Worm (Caenorhabditis elegans) whole organism, L1 larva: ENCODE data around the gene apl-1.
A peak's percentile ranks its signal among the peaks of the same experiment; 100 is the strongest.

Experiments used
- C04F5.9 ChIP-seq: sonication (generic microtip); optimal IDR thresholded peaks from 2 replicates; lab custom pipeline; 2016; ENCODE audit warnings: missing genetic modification characterization, missing compliant biosample characterization
- alr-1 ChIP-seq: fragments of 200-800 bp; sonication (Bioruptor generic); optimal IDR thresholded peaks from 2 replicates; lab custom pipeline; 2018; ENCODE audit warnings: borderline replicate concordance, mild to moderate bottlenecking, missing genetic modification characterization, missing compliant biosample characterization
- ama-1 ChIP-seq: fragments of 150-350 bp; optimal IDR thresholded peaks from 2 replicates; lab custom pipeline; 2014
- blmp-1 ChIP-seq: fragments of 150-350 bp; optimal IDR thresholded peaks from 2 replicates; lab custom pipeline; 2014; ENCODE audit warnings: missing biosample characterization, missing genetic modification characterization
- ceh-63 ChIP-seq: fragments of 200-800 bp; sonication (Bioruptor generic); optimal IDR thresholded peaks from 2 replicates; lab custom pipeline; 2018; ENCODE audit warnings: mild to moderate bottlenecking, missing genetic modification characterization, missing compliant biosample characterization
- dsc-1 ChIP-seq: sonication (generic microtip); optimal IDR thresholded peaks from 2 replicates; lab custom pipeline; 2016; ENCODE audit warnings: mild to moderate bottlenecking, missing genetic modification characterization, missing compliant biosample characterization
- efl-1 ChIP-seq, 4 experiments: fragments of 150-350 bp; optimal IDR thresholded peaks in 3 of 4; peaks in 1 of 4; 1 replicate in 1 of 4; 2 replicates in 3 of 4; lab custom pipeline; 2014; ENCODE audit warnings: missing biosample characterization in 2 of 4, missing genetic modification characterization in 2 of 4, missing genetic modification reagents in 2 of 4
- efl-3 ChIP-seq: fragments of 200-800 bp; sonication (Bioruptor generic); optimal IDR thresholded peaks from 2 replicates; lab custom pipeline; 2018; ENCODE audit warnings: mild to moderate bottlenecking, missing genetic modification characterization, missing compliant biosample characterization
- egl-13 ChIP-seq: sonication (generic microtip); optimal IDR thresholded peaks from 2 replicates; lab custom pipeline; 2016; ENCODE audit warnings: missing genotype, missing genetic modification reagents, missing genetic modification characterization, missing compliant biosample characterization
- egl-27 ChIP-seq, 2 experiments: fragments of 150-350 bp in 1 of 2; sonication (generic microtip); optimal IDR thresholded peaks; 3 replicates each; lab custom pipeline; 2017 to 2018; ENCODE audit warnings: missing biosample characterization in 2 of 2, missing genetic modification characterization in 2 of 2, missing genetic modification reagents in 2 of 2
- elt-3 ChIP-seq, 6 experiments: fragments of 150-350 bp in 1 of 6; sonication (generic microtip); optimal IDR thresholded peaks; 2 replicates each; lab custom pipeline; 2017 to 2018; ENCODE audit warnings: missing biosample characterization in 6 of 6, missing genetic modification characterization in 6 of 6, inconsistent platforms in 1 of 6
- fkh-10 ChIP-seq: sonication (generic microtip); optimal IDR thresholded peaks from 2 replicates; lab custom pipeline; 2017; ENCODE audit warnings: missing biosample characterization, missing genetic modification reagents, missing genetic modification characterization
- fkh-4 ChIP-seq: sonication (generic microtip); optimal IDR thresholded peaks from 2 replicates; lab custom pipeline; 2016; ENCODE audit warnings: missing compliant biosample characterization, missing genetic modification characterization, borderline replicate concordance
- fkh-8 ChIP-seq: sonication (generic microtip); optimal IDR thresholded peaks from 2 replicates; lab custom pipeline; 2016; ENCODE audit warnings: mild to moderate bottlenecking, missing genetic modification characterization, missing compliant biosample characterization
- grh-1 ChIP-seq: fragments of 200-800 bp; sonication (Bioruptor generic); IDR thresholded peaks from 2 replicates; pipeline ENCODE4 v1.3.6; 2022; ENCODE audit warnings: missing genetic modification reagents, missing genetic modification characterization, missing compliant biosample characterization
- irx-1 ChIP-seq: sonication (generic microtip); optimal IDR thresholded peaks from 2 replicates; lab custom pipeline; 2016; ENCODE audit warnings: missing genetic modification characterization, missing compliant biosample characterization
- isw-1 ChIP-seq: fragments of 200-800 bp; sonication (Bioruptor generic); IDR thresholded peaks from 2 replicates; pipeline ENCODE4 v1.3.6; 2022; ENCODE audit warnings: missing genetic modification characterization, missing compliant biosample characterization
- lin-14 ChIP-seq: fragments of 200-800 bp; sonication (Bioruptor generic); optimal IDR thresholded peaks from 2 replicates; lab custom pipeline; 2018; ENCODE audit warnings: mild to moderate bottlenecking, missing genetic modification characterization, moderate library complexity, missing compliant biosample characterization
- lin-39 ChIP-seq: fragments of 150-350 bp; optimal IDR thresholded peaks from 2 replicates; lab custom pipeline; 2014; ENCODE audit warnings: missing biosample characterization, missing genetic modification reagents, missing genetic modification characterization
- lir-3 ChIP-seq: sonication (generic microtip); optimal IDR thresholded peaks from 2 replicates; lab custom pipeline; 2016; ENCODE audit warnings: mild to moderate bottlenecking, missing genetic modification characterization, moderate library complexity, missing compliant biosample characterization; ENCODE audit not compliant: poor library complexity
- lsy-2 ChIP-seq, 2 experiments: fragments of 150-350 bp; optimal IDR thresholded peaks; 2 replicates each; lab custom pipeline; 2014; ENCODE audit warnings: missing biosample characterization in 2 of 2, missing genetic modification characterization in 2 of 2
- mab-9 ChIP-seq: fragments of 200-800 bp; sonication (Bioruptor generic); IDR thresholded peaks from 2 replicates; pipeline ENCODE4 v1.3.6; 2022; ENCODE audit warnings: missing genetic modification reagents, missing genetic modification characterization, missing compliant biosample characterization
- nhr-19 ChIP-seq: fragments of 200-800 bp; sonication (Bioruptor generic); conservative IDR thresholded peaks from 2 replicates; pipeline ENCODE4 v1.3.6; 2022; ENCODE audit warnings: missing genetic modification characterization, missing compliant biosample characterization
- nhr-237 ChIP-seq: fragments of 150-350 bp; optimal IDR thresholded peaks from 2 replicates; lab custom pipeline; 2014; ENCODE audit warnings: missing biosample characterization, missing genetic modification characterization
- nhr-47 ChIP-seq: sonication (generic microtip); optimal IDR thresholded peaks from 2 replicates; lab custom pipeline; 2016; ENCODE audit warnings: mild to moderate bottlenecking, missing genetic modification characterization, moderate library complexity, missing compliant biosample characterization
- nhr-71 ChIP-seq: sonication (generic microtip); optimal IDR thresholded peaks from 2 replicates; lab custom pipeline; 2016; ENCODE audit warnings: mild to moderate bottlenecking, missing genetic modification characterization, moderate library complexity, missing compliant biosample characterization
- nhr-76 ChIP-seq: sonication (generic microtip); optimal IDR thresholded peaks from 2 replicates; lab custom pipeline; 2017; ENCODE audit warnings: missing biosample characterization, missing genetic modification characterization
- nhr-84 ChIP-seq: sonication (generic microtip); optimal IDR thresholded peaks from 2 replicates; lab custom pipeline; 2017; ENCODE audit warnings: missing biosample characterization, missing genetic modification characterization
- nhr-85 ChIP-seq: sonication (generic microtip); peaks from one replicate; lab custom pipeline; 2016; ENCODE audit warnings: missing genetic modification characterization, inconsistent platforms, missing compliant biosample characterization
- nhr-90 ChIP-seq: sonication (generic microtip); optimal IDR thresholded peaks from 2 replicates; lab custom pipeline; 2016; ENCODE audit warnings: mild to moderate bottlenecking, missing genetic modification characterization, missing compliant biosample characterization; ENCODE audit not compliant: poor library complexity
- pax-3 ChIP-seq: fragments of 200-800 bp; sonication (Bioruptor generic); optimal IDR thresholded peaks from 2 replicates; lab custom pipeline; 2018; ENCODE audit warnings: mild to moderate bottlenecking, missing genetic modification characterization, moderate library complexity, missing compliant biosample characterization
- pqm-1 ChIP-seq: sonication (generic microtip); optimal IDR thresholded peaks from 3 replicates; lab custom pipeline; 2017; ENCODE audit warnings: missing biosample characterization, missing genetic modification characterization
- sup-37 ChIP-seq: fragments of 200-800 bp; sonication (Bioruptor generic); optimal IDR thresholded peaks from 2 replicates; lab custom pipeline; 2018; ENCODE audit warnings: mild to moderate bottlenecking, missing genetic modification characterization, missing compliant biosample characterization
- unc-130 ChIP-seq: fragments of 150-350 bp; optimal IDR thresholded peaks from 2 replicates; lab custom pipeline; 2017; ENCODE audit warnings: missing biosample characterization, missing genetic modification characterization, inconsistent platforms
- unc-62 ChIP-seq: fragments of 150-350 bp; optimal IDR thresholded peaks from 2 replicates; lab custom pipeline; 2014; ENCODE audit warnings: missing biosample characterization, missing genetic modification reagents, missing genetic modification characterization
- unc-86 ChIP-seq: sonication (generic microtip); optimal IDR thresholded peaks from 2 replicates; lab custom pipeline; 2016; ENCODE audit warnings: missing genetic modification characterization, missing compliant biosample characterization
- xbp-1 ChIP-seq: sonication (generic microtip); optimal IDR thresholded peaks from 2 replicates; lab custom pipeline; 2016; ENCODE audit warnings: missing genetic modification characterization, missing compliant biosample characterization
- zag-1 ChIP-seq: fragments of 150-350 bp; optimal IDR thresholded peaks from 2 replicates; lab custom pipeline; 2014; ENCODE audit warnings: missing biosample characterization, missing genetic modification characterization
- ztf-11 ChIP-seq, 2 experiments: sonication (generic microtip); optimal IDR thresholded peaks; 2 replicates each; lab custom pipeline; 2016 to 2017; ENCODE audit warnings: missing genetic modification characterization in 2 of 2, missing biosample characterization in 1 of 2, missing compliant biosample characterization in 1 of 2

apl-1 gene

DNA sequence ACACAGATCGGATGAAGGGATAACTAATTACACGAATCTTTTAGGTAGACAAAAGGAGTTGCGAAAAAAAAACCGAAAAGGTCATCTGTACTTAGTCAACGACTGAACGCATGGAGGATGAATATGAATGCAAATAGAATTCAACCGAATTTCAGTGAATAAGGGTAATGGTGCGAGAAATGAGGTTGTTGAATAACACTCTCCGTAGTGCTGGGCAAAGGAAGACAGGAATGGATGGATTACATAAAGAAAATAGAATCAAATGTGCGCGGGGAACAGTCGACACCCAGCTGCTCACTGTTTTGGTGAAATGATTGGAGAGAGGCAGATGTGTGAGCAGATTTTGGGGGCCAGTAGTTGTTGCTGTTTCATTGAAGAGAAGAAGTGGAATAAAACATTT, 7.6 kb upstream of the apl-1 start:
- TF ChIP-seq pqm-1 (tag; lab: Kevin White, UChicago) (no peak), blmp-1 (tag; lab: Kevin White, UChicago) (peak; percentile 9)
- TF ChIP-seq, all 84 proteins: peak for 1

DNA sequence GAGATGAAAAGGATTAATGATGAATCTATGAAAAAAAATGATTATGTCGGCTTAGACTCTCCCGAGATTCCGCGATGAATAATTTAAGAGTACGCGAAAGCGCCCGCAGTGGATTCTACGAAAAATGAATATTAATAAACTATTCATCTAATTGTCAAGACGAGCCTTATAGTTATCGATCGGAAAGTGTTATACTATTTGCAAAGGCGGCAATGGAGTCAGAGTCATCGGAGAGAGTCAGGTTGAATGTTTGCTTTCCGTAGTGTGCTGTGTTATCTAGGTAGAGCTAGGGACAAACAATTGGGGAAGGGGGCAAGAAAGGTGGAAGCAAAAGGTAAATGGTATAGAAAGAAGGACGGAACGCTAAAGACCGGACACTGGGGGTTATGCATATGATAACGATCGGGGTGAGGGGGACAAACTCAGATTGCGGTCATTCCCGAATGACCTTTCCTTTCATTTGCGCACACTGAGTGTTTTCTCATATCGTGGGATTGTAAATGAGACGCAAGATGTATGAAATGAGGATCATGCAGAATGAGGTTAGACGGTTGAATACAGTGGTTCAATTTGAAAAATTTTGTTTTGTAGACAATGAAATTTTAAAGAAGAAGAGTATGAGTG, 6.2 kb upstream of the apl-1 start:
- no peak for TF ChIP-seq mab-9 (GFP tag; lab: Robert Waterston, UW)
- peak; percentile 18 for TF ChIP-seq nhr-71 (tag; lab: Kevin White, UChicago)
- TF ChIP-seq lsy-2 (tag; optimal IDR thresholded peaks at IDR 0.05; lab: Kevin White, UChicago): no peak
- TF ChIP-seq pax-3 (tag; lab: Kevin White, UChicago): no peak
- no peak for TF ChIP-seq nhr-76 (tag; lab: Kevin White, UChicago)
- TF ChIP-seq nhr-19 (GFP tag; lab: Robert Waterston, UW): no peak
- TF ChIP-seq C04F5.9 (tag; lab: Kevin White, UChicago): no peak
- TF ChIP-seq alr-1 (tag; lab: Kevin White, UChicago): no peak
- no peak for TF ChIP-seq nhr-84 (tag; lab: Kevin White, UChicago)
- TF ChIP-seq sup-37 (GFP tag; lab: Kevin White, UChicago): no peak
- no peak for TF ChIP-seq fkh-10
- TF ChIP-seq dsc-1: peak; percentile 87
- no peak for TF ChIP-seq ceh-63 (GFP tag; lab: Kevin White, UChicago)
- TF ChIP-seq ama-1 (lab: Kevin White, UChicago): no peak
- TF ChIP-seq xbp-1 (tag; lab: Kevin White, UChicago): no peak
- no peak for TF ChIP-seq efl-1 (optimal IDR thresholded peaks at IDR 0.05; lab: Kevin White, UChicago)
- TF ChIP-seq efl-1 (GFP tag; optimal IDR thresholded peaks at IDR 0.05 in 1 of 2; lab: Kevin White, UChicago): peak in 1 of 2 experiments; percentile 67
- peak; percentile 30 for TF ChIP-seq fkh-8 (tag; lab: Kevin White, UChicago)
- TF ChIP-seq lir-3 (tag; lab: Kevin White, UChicago): no peak
- no peak for TF ChIP-seq lin-39 (tag; lab: Kevin White, UChicago)
- peak; percentile 58 for TF ChIP-seq egl-13 (tag; lab: Kevin White, UChicago)
- TF ChIP-seq zag-1 (tag; lab: Kevin White, UChicago): no peak
- peak in 1 of 2 experiments; percentile 15 for TF ChIP-seq ztf-11 (tag; optimal IDR thresholded peaks at IDR 0.05; lab: Kevin White, UChicago)
- TF ChIP-seq nhr-85 (tag; lab: Kevin White, UChicago): peak; percentile 7
- no peak for TF ChIP-seq nhr-237 (tag; lab: Kevin White, UChicago)
- TF ChIP-seq egl-27 (tag; optimal IDR thresholded peaks at IDR 0.05; lab: Kevin White, UChicago): no peak
- TF ChIP-seq unc-86 (tag; lab: Kevin White, UChicago): peak; percentile 71
- TF ChIP-seq nhr-47 (tag; lab: Kevin White, UChicago): peak; percentile 40
- TF ChIP-seq isw-1 (GFP tag; lab: Robert Waterston, UW): no peak
- no peak for TF ChIP-seq lin-14
- TF ChIP-seq irx-1: no peak
- TF ChIP-seq efl-3 (GFP tag; lab: Kevin White, UChicago): no peak
- TF ChIP-seq blmp-1 (tag; lab: Kevin White, UChicago): peak; percentile 3
- no peak for TF ChIP-seq fkh-4 (tag; lab: Kevin White, UChicago)
- TF ChIP-seq unc-62 (GFP tag; lab: Kevin White, UChicago): no peak

DNA sequence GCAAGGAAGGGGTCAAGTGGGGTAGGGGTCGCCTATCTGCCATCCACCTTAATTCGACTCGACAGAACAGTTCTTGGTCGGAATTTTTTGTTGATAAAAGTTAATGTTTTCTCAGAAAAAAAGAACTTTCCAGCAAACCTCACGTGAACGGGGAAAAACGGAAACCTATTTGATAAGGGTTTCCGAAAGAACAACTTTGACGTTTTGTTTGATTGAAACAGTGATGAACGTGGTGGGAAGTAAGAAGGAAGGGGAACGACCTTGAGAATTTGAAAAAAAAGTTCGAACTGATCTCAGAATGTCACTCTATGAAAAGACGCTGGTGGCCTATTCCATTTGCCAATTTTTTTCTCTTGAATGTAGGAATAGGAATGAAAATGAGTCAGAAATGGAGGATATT, 5.7 kb upstream of the apl-1 start:
- TF ChIP-seq lin-14 (peak; percentile 13), blmp-1 (tag; lab: Kevin White, UChicago) (peak; percentile 51), nhr-90 (tag; lab: Kevin White, UChicago) (no peak), nhr-84 (tag; lab: Kevin White, UChicago) (no peak), unc-130 (peak; percentile 2), pax-3 (tag; lab: Kevin White, UChicago) (no peak), isw-1 (GFP tag; lab: Robert Waterston, UW) (no peak), grh-1 (GFP tag; lab: Robert Waterston, UW) (no peak), elt-3 (tag; optimal IDR thresholded peaks at IDR 0.05; lab: Kevin White, UChicago) (peak in 1 of 6 experiments; percentile 80), nhr-85 (tag; lab: Kevin White, UChicago) (peak; percentile 73), nhr-76 (tag; lab: Kevin White, UChicago) (no peak)
